Fruit fly (Drosophila melanogaster) whole organism, embryonic: ENCODE data around the gene Cpr78Ca.

Experiments
- Awh ChIP-seq: fragments of 200-800 bp; sonication (Bioruptor generic); IDR thresholded peaks from 2 replicates; pipeline ENCODE4, ENCODE4 v1.3.6; 2022; ENCODE audit warnings: missing biosample characterization, missing genetic modification characterization
- CG10431 ChIP-seq: fragments of 200-800 bp; sonication (Bioruptor generic); optimal IDR thresholded peaks from 3 replicates; lab custom pipeline; 2018; ENCODE audit warnings: missing biosample characterization, mild to moderate bottlenecking, missing genetic modification characterization
- CG13287 ChIP-seq: fragments of 200-800 bp; sonication (Bioruptor generic); IDR thresholded peaks from 2 replicates; pipeline ENCODE4 v1.3.6; 2022; ENCODE audit warnings: missing biosample characterization, missing genetic modification characterization; ENCODE audit not compliant: partially characterized antibody
- CG1603 ChIP-seq: fragments of 200-800 bp; sonication (Bioruptor generic); optimal IDR thresholded peaks from 2 replicates; lab custom pipeline; 2019; ENCODE audit warnings: missing biosample characterization, mild to moderate bottlenecking, missing genetic modification characterization, moderate library complexity
- CG2199 ChIP-seq: fragments of 200-800 bp; sonication (Bioruptor generic); IDR thresholded peaks from 3 replicates; pipeline ENCODE4 v1.3.6; 2022; ENCODE audit warnings: missing biosample characterization, missing genetic modification characterization
- CG2889 ChIP-seq: fragments of 200-800 bp; sonication (Bioruptor generic); IDR thresholded peaks from 3 replicates; pipeline ENCODE4 v1.3.6; 2022; ENCODE audit warnings: missing biosample characterization, missing genetic modification characterization
- CG32772 ChIP-seq: fragments of 200-800 bp; sonication (Bioruptor generic); IDR thresholded peaks from 2 replicates; pipeline ENCODE4 v1.3.6; 2022; ENCODE audit warnings: missing biosample characterization, missing genetic modification characterization
- CG34376 ChIP-seq: fragments of 200-800 bp; sonication (Bioruptor generic); optimal IDR thresholded peaks from 2 replicates; lab custom pipeline; 2018; ENCODE audit warnings: missing biosample characterization, mild to moderate bottlenecking, missing genetic modification characterization
- CG6175 ChIP-seq: fragments of 200-800 bp; sonication (Bioruptor generic); IDR thresholded peaks from 3 replicates; pipeline ENCODE4 v1.3.6; 2022; ENCODE audit warnings: missing biosample characterization, missing genetic modification characterization
- CG7963 ChIP-seq: fragments of 200-800 bp; sonication (Bioruptor generic); IDR thresholded peaks from 3 replicates; pipeline ENCODE4 v1.3.6; 2022; ENCODE audit warnings: missing biosample characterization, missing genetic modification characterization; ENCODE audit not compliant: partially characterized antibody
- CG8290 ChIP-seq, 3 experiments: fragments of 200-800 bp; sonication (Bioruptor generic); optimal IDR thresholded peaks; 2 replicates each; lab custom pipeline; 2016 to 2019; ENCODE audit warnings: missing biosample characterization in 3 of 3, missing genetic modification characterization in 3 of 3, mild to moderate bottlenecking in 2 of 3, moderate library complexity in 1 of 3
- Dek ChIP-seq: fragments of 200-800 bp; sonication (Bioruptor generic); optimal IDR thresholded peaks from 3 replicates; lab custom pipeline; 2019; ENCODE audit warnings: missing biosample characterization, mild to moderate bottlenecking, missing genetic modification characterization, moderate library complexity
- Dip3 ChIP-seq: fragments of 200-800 bp; sonication (Bioruptor generic); optimal IDR thresholded peaks from 3 replicates; lab custom pipeline; 2016; ENCODE audit warnings: missing biosample characterization, missing genetic modification characterization
- Dll ChIP-seq: fragments of 200-800 bp; sonication (Bioruptor generic); IDR thresholded peaks from 4 replicates; pipeline ENCODE4 v1.3.6; 2022; ENCODE audit warnings: missing biosample characterization, missing genetic modification characterization; ENCODE audit not compliant: partially characterized antibody
- Dp ChIP-seq: fragments of 200-800 bp; sonication (Bioruptor generic); optimal IDR thresholded peaks from 2 replicates; lab custom pipeline; 2018; ENCODE audit warnings: missing biosample characterization, mild to moderate bottlenecking, missing genetic modification characterization, moderate library complexity
- Elba2 ChIP-seq: fragments of 200-800 bp; sonication (Bioruptor generic); optimal IDR thresholded peaks from 3 replicates; lab custom pipeline; 2016; ENCODE audit warnings: missing biosample characterization, missing genetic modification characterization
- Ets65A ChIP-seq: fragments of 200-800 bp; sonication (Bioruptor generic); peaks from one replicate; lab custom pipeline; 2016; ENCODE audit warnings: missing biosample characterization, missing genetic modification characterization
- Gug ChIP-seq: fragments of 200-800 bp; sonication (Bioruptor generic); IDR thresholded peaks from 4 replicates; pipeline ENCODE4 v1.3.6; 2022; ENCODE audit warnings: missing biosample characterization, missing genetic modification characterization
- H2.0 ChIP-seq: fragments of 200-800 bp; sonication (Bioruptor generic); IDR thresholded peaks from 2 replicates; pipeline ENCODE4 v1.3.6; 2022; ENCODE audit warnings: missing biosample characterization, missing genetic modification characterization
- HLH54F ChIP-seq: fragments of 200-800 bp; sonication (Bioruptor generic); optimal IDR thresholded peaks from 3 replicates; lab custom pipeline; 2016; ENCODE audit warnings: missing biosample characterization, missing genetic modification characterization
- Jarid2 ChIP-seq: fragments of 200-800 bp; sonication (Bioruptor generic); optimal IDR thresholded peaks from 3 replicates; lab custom pipeline; 2017; ENCODE audit warnings: mild to moderate bottlenecking, missing biosample characterization, missing genetic modification reagents, missing genetic modification characterization
- Med ChIP-seq: fragments of 200-800 bp; sonication (Bioruptor generic); peaks from one replicate; lab custom pipeline; 2016; ENCODE audit warnings: missing biosample characterization, missing genetic modification characterization, mild to moderate bottlenecking, inconsistent platforms, moderate library complexity
- Neu2 ChIP-seq: fragments of 200-800 bp; sonication (Bioruptor generic); optimal IDR thresholded peaks from 3 replicates; lab custom pipeline; 2016; ENCODE audit warnings: missing biosample characterization, missing genetic modification characterization, borderline replicate concordance
- Ravus ChIP-seq: fragments of 200-800 bp; sonication (Bioruptor generic); IDR thresholded peaks from 2 replicates; pipeline ENCODE4 v1.3.6; 2022; ENCODE audit warnings: missing biosample characterization, missing genetic modification characterization
- Sry-β ChIP-seq: fragments of 200-800 bp; sonication (Bioruptor generic); optimal IDR thresholded peaks from 2 replicates; lab custom pipeline; 2018; ENCODE audit warnings: missing biosample characterization, mild to moderate bottlenecking, missing genetic modification characterization, moderate library complexity
- Ssrp ChIP-seq: fragments of 200-800 bp; sonication (Bioruptor generic); optimal IDR thresholded peaks from 2 replicates; lab custom pipeline; 2018; ENCODE audit warnings: missing biosample characterization, mild to moderate bottlenecking, missing genetic modification characterization, moderate library complexity
- cg ChIP-seq: fragments of 200-800 bp; sonication (Bioruptor generic); optimal IDR thresholded peaks from 3 replicates; lab custom pipeline; 2019; ENCODE audit warnings: missing biosample characterization, mild to moderate bottlenecking, missing genetic modification characterization, moderate library complexity
- chinmo ChIP-seq: fragments of 200-800 bp; sonication (Bioruptor generic); IDR thresholded peaks from 4 replicates; pipeline ENCODE4 v1.3.6; 2022; ENCODE audit warnings: missing biosample characterization, missing genetic modification characterization; ENCODE audit not compliant: partially characterized antibody
- ci ChIP-seq: fragments of 200-800 bp; sonication (Bioruptor generic); IDR thresholded peaks from 3 replicates; pipeline ENCODE4 v1.3.6; 2022; ENCODE audit warnings: missing biosample characterization, missing genetic modification characterization
- dati ChIP-seq: fragments of 200-800 bp; sonication (Bioruptor generic); IDR thresholded peaks from 2 replicates; pipeline ENCODE4 v1.3.6; 2022; ENCODE audit warnings: missing biosample characterization, missing genetic modification characterization
- disco-r ChIP-seq: fragments of 200-800 bp; sonication (Bioruptor generic); optimal IDR thresholded peaks from 2 replicates; lab custom pipeline; 2016; ENCODE audit warnings: missing biosample characterization, missing genetic modification characterization
- ems ChIP-seq: fragments of 200-800 bp; sonication (Bioruptor generic); optimal IDR thresholded peaks from 3 replicates; lab custom pipeline; 2016; ENCODE audit warnings: missing biosample characterization, missing genetic modification characterization
- exex ChIP-seq: fragments of 200-800 bp; sonication (Bioruptor generic); optimal IDR thresholded peaks from 4 replicates; lab custom pipeline; 2018; ENCODE audit warnings: missing biosample characterization, mild to moderate bottlenecking, missing genetic modification characterization, moderate library complexity
- fru ChIP-seq: fragments of >200 bp; optimal IDR thresholded peaks from 2 replicates; lab custom pipeline; 2017
- fu2 ChIP-seq: fragments of 200-800 bp; sonication (Bioruptor generic); optimal IDR thresholded peaks from 2 replicates; lab custom pipeline; 2016; ENCODE audit warnings: missing biosample characterization, missing genetic modification characterization
- hkb ChIP-seq, 2 experiments: fragments of 200-800 bp in 1 of 2; fragments of >200 bp in 1 of 2; sonication (Bioruptor generic) in 1 of 2; IDR thresholded peaks in 1 of 2; optimal IDR thresholded peaks in 1 of 2; 2 replicates each; pipeline versions ENCODE4 v1.3.6 to Lab custom; 2017 to 2022; ENCODE audit warnings: missing biosample characterization in 1 of 2, missing genetic modification characterization in 1 of 2
- ind ChIP-seq: fragments of 200-800 bp; sonication (Bioruptor generic); optimal IDR thresholded peaks from 3 replicates; lab custom pipeline; 2016; ENCODE audit warnings: missing biosample characterization, missing genetic modification characterization
- lov ChIP-seq, 2 experiments: fragments of 200-800 bp in 1 of 2; fragments of >200 bp in 1 of 2; sonication (Bioruptor generic) in 1 of 2; IDR thresholded peaks in 1 of 2; optimal IDR thresholded peaks in 1 of 2; 2 replicates in 1 of 2; 3 replicates in 1 of 2; pipeline versions ENCODE4 v1.3.6 to Lab custom; 2017 to 2022; ENCODE audit warnings: missing biosample characterization in 1 of 2, missing genetic modification characterization in 1 of 2
- onecut ChIP-seq: fragments of 200-800 bp; sonication (Bioruptor generic); IDR thresholded peaks from 2 replicates; pipeline ENCODE4 v1.3.6; 2022; ENCODE audit warnings: missing biosample characterization, missing genetic modification characterization
- pan ChIP-seq, 4 experiments: fragments of >200 bp in 3 of 4; fragments of 200-800 bp in 1 of 4; sonication (Bioruptor generic) in 1 of 4; optimal IDR thresholded peaks in 3 of 4; IDR thresholded peaks in 1 of 4; 2 replicates each; pipeline versions ENCODE4 v1.3.6 to Lab custom; 2017 to 2022; ENCODE audit warnings: missing biosample characterization in 2 of 4, missing genetic modification characterization in 2 of 4, mixed read lengths in 1 of 4
- pfk ChIP-seq: fragments of 200-800 bp; sonication (Bioruptor generic); optimal IDR thresholded peaks from 2 replicates; lab custom pipeline; 2018; ENCODE audit warnings: missing biosample characterization, mild to moderate bottlenecking, missing genetic modification characterization, moderate library complexity
- pho ChIP-seq: fragments of 200-800 bp; sonication (Bioruptor generic); optimal IDR thresholded peaks from 2 replicates; lab custom pipeline; 2016; ENCODE audit warnings: missing biosample characterization, missing genetic modification characterization
- shn ChIP-seq: fragments of 200-800 bp; sonication (Bioruptor generic); optimal IDR thresholded peaks from 3 replicates; lab custom pipeline; 2016; ENCODE audit warnings: missing biosample characterization, missing genetic modification characterization
- zfh2 ChIP-seq: fragments of 200-800 bp; sonication (Bioruptor generic); optimal IDR thresholded peaks from 2 replicates; lab custom pipeline; 2016; ENCODE audit warnings: missing biosample characterization, missing genetic modification characterization

The Cpr78Ca gene

dm6 chr3L:21285639-21286338 lies 6.8 kb downstream of the Cpr78Ca start, which contains the start of the genes CG12974 and pzg (continued):
- TF ChIP-seq Awh (GFP tag; lab: Robert Waterston, UW) (peak; percentile 21; the same call in 1 of the 2 replicates), cg (GFP tag; lab: Kevin White, UChicago) (no peak), fu2 (GFP tag; lab: Kevin White, UChicago) (peak; percentile 79), CG1603 (tag; lab: Kevin White, UChicago) (peak; percentile 97), Dip3 (GFP tag; lab: Kevin White, UChicago) (peak; percentile 80), Ravus (GFP tag; lab: Robert Waterston, UW) (peak; percentile 10; the same call in 1 of the 2 replicates), CG13287 (GFP tag; lab: Robert Waterston, UW) (peak; percentile 75), Elba2 (GFP tag; lab: Kevin White, UChicago) (no peak), fru (lab: Kevin White, UChicago) (no peak), CG6175 (GFP tag; lab: Robert Waterston, UW) (0 out of 3 replicates have a peak, but pooled peaks have one; percentile 6), Gug (GFP tag; lab: Robert Waterston, UW) (no peak), Dp (GFP tag; lab: Kevin White, UChicago) (peak; percentile 89), ems (GFP tag; lab: Kevin White, UChicago) (peak; percentile 63), pho (GFP tag; lab: Kevin White, UChicago) (peak; percentile 89), Neu2 (peak; percentile 25), Sry-β (peak; percentile 14), zfh2 (GFP tag; lab: Kevin White, UChicago) (peak; percentile 81), Ssrp (tag; lab: Kevin White, UChicago) (peak; percentile 90), pan (optimal IDR thresholded peaks at IDR 0.05; lab: Kevin White, UChicago) (no peak), pan (GFP tag; optimal IDR thresholded peaks at IDR 0.05 in 1 of 2, IDR thresholded peaks at IDR 0.05 in 1 of 2) (peak in 1 of 2 experiments; percentile 79), disco-r (peak; percentile 67), CG2889 (GFP tag; lab: Robert Waterston, UW) (peak; percentile 80; the same call in 2 of the 3 replicates), Dek (tag; lab: Kevin White, UChicago) (peak; percentile 56), CG8290 (GFP tag; optimal IDR thresholded peaks at IDR 0.05; lab: Kevin White, UChicago) (peak; percentile 34), CG8290 (tag; optimal IDR thresholded peaks at IDR 0.05; lab: Kevin White, UChicago) (peak; percentile 51 to 76), H2.0 (GFP tag; lab: Robert Waterston, UW) (peak; percentile 73; the same call in 1 of the 2 replicates), lov (optimal IDR thresholded peaks at IDR 0.05; lab: Kevin White, UChicago) (no peak), lov (GFP tag; IDR thresholded peaks at IDR 0.05; lab: Robert Waterston, UW) (peak; percentile 81; the same call in 2 of the 3 replicates), CG10431 (peak; percentile 63), shn (peak; percentile 86)

DNA sequence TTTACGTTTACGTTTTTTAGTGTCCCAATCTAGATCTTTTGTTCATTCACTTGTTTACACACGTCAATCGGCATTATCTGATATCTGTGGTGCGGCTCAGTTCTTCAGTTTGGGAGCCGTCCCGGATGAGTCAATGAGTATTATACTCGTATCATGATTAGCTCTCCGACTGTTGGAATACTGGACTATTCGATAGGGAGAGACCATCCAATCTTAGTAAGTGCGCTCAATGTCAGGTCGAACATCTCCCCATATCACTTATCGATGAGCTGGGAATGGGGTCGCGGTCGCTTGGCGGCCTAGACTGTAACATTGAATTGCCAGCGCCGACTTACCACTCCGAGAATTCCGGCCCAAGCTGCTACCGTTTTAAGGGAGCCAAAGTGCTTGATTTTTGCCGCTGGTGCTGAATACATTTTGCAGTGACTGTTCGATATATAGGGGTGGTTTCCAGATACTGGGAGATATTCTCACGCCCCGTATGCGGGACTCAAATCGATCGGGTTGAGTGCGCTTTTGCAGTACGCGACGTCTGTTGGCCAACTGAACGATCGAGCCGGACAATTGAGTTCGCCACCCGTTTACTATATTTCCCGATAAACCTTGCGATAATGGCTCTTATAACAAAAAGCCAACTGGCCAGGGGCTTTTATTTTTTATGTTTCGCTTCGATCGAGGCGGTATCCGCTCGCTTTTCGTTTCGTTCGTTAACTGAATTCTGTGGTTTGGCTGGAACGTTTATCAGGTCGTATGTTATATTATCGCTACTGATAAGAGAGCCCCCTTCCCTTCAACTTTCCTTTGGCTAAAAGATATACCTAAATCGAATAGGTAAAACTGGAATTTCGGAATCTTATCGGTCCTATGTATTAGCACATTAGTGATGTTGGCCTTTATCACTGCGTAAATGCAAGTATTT lies 7.6 kb downstream of the Cpr78Ca start:
- TF ChIP-seq zfh2 (GFP tag; lab: Kevin White, UChicago) (no peak), chinmo (GFP tag; lab: Robert Waterston, UW) (0 out of 4 replicates have a peak, but pooled peaks have one; percentile 19), Jarid2 (GFP tag; lab: Kevin White, UChicago) (peak; percentile 34), CG32772 (no peak), exex (tag; lab: Kevin White, UChicago) (peak; percentile 97), ci (GFP tag; lab: Robert Waterston, UW) (0 out of 3 replicates have a peak, but pooled peaks have one; percentile 16), CG7963 (GFP tag; lab: Robert Waterston, UW) (no peak), Med (peak; percentile 56), pfk (peak; percentile 6), HLH54F (GFP tag; lab: Kevin White, UChicago) (no peak), ind (no peak), Ets65A (GFP tag; lab: Kevin White, UChicago) (peak; percentile 68), Dll (GFP tag; lab: Robert Waterston, UW) (no peak), hkb (optimal IDR thresholded peaks at IDR 0.05; lab: Kevin White, UChicago) (no peak), hkb (GFP tag; IDR thresholded peaks at IDR 0.05; lab: Robert Waterston, UW) (0 out of 2 replicates have a peak, but pooled peaks have one; percentile 7), onecut (GFP tag; lab: Robert Waterston, UW) (peak; percentile 12; the same call in 1 of the 2 replicates), CG34376 (GFP tag; lab: Kevin White, UChicago) (peak; percentile 97), CG2199 (GFP tag; lab: Robert Waterston, UW) (0 out of 3 replicates have a peak, but pooled peaks have one; percentile 10), dati (0 out of 2 replicates have a peak, but pooled peaks have one; percentile 2)
